Fruit fly (Drosophila melanogaster): ENCODE results near the gene corto.

DNA sequence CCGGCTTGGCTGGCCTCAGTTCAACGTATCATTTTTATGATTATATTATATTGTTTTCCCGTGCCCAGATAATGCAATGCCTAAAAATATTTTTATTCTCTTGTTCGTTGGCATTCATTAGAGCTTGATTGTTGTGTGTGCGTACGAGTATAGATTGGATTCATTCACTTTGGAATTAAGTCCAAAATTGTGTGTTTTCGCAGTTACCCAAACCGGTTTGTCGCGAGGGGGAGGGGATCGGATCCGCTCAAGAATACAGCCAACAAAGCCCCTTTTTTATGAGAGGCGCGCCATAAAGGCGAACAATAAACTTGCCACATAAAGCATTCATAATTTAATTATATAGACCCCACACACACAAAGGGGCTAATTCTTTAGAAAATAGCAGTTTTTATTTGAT lies 19.5 kb downstream of the corto start:
- TF ChIP-seq usp (GFP tag; optimal IDR thresholded peaks at IDR 0.05) = no peak
- TF ChIP-seq CG8478 (optimal IDR thresholded peaks at IDR 0.05) = no peak

Measured in whole organism.